Fruit fly (Drosophila melanogaster) whole organism: ENCODE measurements around the gene Oseg5.

Source experiments
- CG8478 ChIP-seq: fragments of >200 bp; optimal IDR thresholded peaks from 2 replicates; lab custom pipeline; 2018; ENCODE audit warnings: inconsistent platforms
- EcR ChIP-seq, 2 experiments: fragments of >200 bp; optimal IDR thresholded peaks; 2 replicates each; lab custom pipeline; 2017; ENCODE audit warnings: missing biosample characterization in 2 of 2, missing genetic modification characterization in 2 of 2, missing genetic modification reagents in 2 of 2
- psq ChIP-seq: fragments of >200 bp; optimal IDR thresholded peaks from 2 replicates; lab custom pipeline; 2017

- TF ChIP-seq CG8478 (lab: Kevin White, UChicago) (no peak), EcR (GFP tag; optimal IDR thresholded peaks at IDR 0.05; lab: Kevin White, UChicago) (no peak), psq (lab: Kevin White, UChicago) (no peak)
These were observed 52.6 kb downstream of the Oseg5 start for dm6 chr2L:20783044-20783443.
